Worm (Caenorhabditis elegans): ENCODE measurements around the gene Y67D8A.2.

Gene Y67D8A.2

ce11 chrIV:3196367-3196766 is 25.9 kb upstream of the Y67D8A.2 start:
- TF ChIP-seq fkh-6 (tag; optimal IDR thresholded peaks at IDR 0.05) (no peak), ets-4 (tag; optimal IDR thresholded peaks at IDR 0.05) (no peak)

DNA sequence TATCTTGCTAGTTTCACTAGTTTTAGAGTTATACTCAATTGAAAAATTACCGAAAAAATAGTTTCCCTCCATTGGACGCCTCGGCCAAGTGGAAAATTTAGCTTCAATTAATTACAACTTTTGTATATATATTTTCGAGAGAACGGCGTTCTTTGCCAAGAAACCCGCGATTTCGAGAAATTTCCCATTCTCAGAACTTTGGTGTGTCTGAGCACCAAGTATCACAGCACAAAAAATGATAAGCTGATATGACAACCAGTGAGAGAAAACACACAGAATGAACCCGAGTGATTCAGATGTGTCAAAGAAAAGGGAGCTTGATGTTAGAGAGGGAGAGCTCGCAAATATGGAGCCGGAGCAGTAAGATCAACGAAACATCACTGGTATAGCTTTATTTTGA is 23.2 kb upstream of the Y67D8A.2 start:
- no peak for TF ChIP-seq fax-1 (tag; optimal IDR thresholded peaks at IDR 0.05)
- TF ChIP-seq ceh-45 (GFP tag; IDR thresholded peaks at IDR 0.05) = no peak

ce11 chrIV:3202111-3202510 is 20.1 kb upstream of the Y67D8A.2 start, which contains the start of the genes Y67D8B.3 and Y67D8B.5:
TSS of gene Y67D8B.3 (minus strand) at chrIV:3202211.
TSS of gene Y67D8B.5 (plus strand) at chrIV:3202343.
- TF ChIP-seq pha-4 (tag; optimal IDR thresholded peaks at IDR 0.05) = no peak
- no peak for TF ChIP-seq tbx-2 (tag; optimal IDR thresholded peaks at IDR 0.05)
- TF ChIP-seq ets-4 (tag; optimal IDR thresholded peaks at IDR 0.05) = no peak
- no peak for TF ChIP-seq hlh-30 (tag; optimal IDR thresholded peaks at IDR 0.05; ENCODE audit: insufficient read depth)
- TF ChIP-seq syd-9 (tag; optimal IDR thresholded peaks at IDR 0.05) = no peak
- no peak for TF ChIP-seq ceh-22 (tag; optimal IDR thresholded peaks at IDR 0.05)
- no peak for TF ChIP-seq nhr-11 (tag; optimal IDR thresholded peaks at IDR 0.05)
- TF ChIP-seq ceh-24 (tag; optimal IDR thresholded peaks at IDR 0.05) = no peak
- no peak for TF ChIP-seq sox-2 (GFP tag; IDR thresholded peaks at IDR 0.05)
- no peak for TF ChIP-seq unc-55 (GFP tag; optimal IDR thresholded peaks at IDR 0.05)
- no peak for TF ChIP-seq sox-4 (tag; optimal IDR thresholded peaks at IDR 0.05)
- TF ChIP-seq pha-2 (tag; optimal IDR thresholded peaks at IDR 0.05) = no peak
- TF ChIP-seq ahr-1 (tag; optimal IDR thresholded peaks at IDR 0.05) = no peak

DNA sequence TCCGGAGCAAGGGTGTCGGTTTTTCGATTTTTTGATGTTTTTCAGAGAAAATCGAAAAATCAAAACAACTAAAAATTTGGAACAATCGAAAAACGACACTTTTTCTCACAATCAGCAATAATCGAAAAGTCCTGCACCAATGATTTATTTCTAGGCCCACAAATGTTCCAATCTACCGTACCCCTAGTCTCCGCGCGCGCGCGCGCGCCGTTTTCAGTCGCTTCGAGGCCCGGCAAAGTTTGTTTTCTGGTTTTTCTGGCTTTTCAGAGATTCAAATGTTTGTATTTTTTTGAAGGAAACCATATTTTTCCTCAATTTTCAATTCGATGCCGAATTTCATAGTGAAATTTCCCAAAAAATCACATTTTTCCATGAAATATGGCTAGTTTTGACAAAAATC is 10.3 kb upstream of the Y67D8A.2 start:
- no peak for TF ChIP-seq ceh-48 (tag; optimal IDR thresholded peaks at IDR 0.05)
- TF ChIP-seq rnt-1 (tag; optimal IDR thresholded peaks at IDR 0.05) = no peak
- TF ChIP-seq dmd-4 (tag; optimal IDR thresholded peaks at IDR 0.05; ENCODE audit: borderline replicate concordance) = no peak
- TF ChIP-seq syd-9 (tag; optimal IDR thresholded peaks at IDR 0.05) = no peak
- no peak for TF ChIP-seq hlh-6 (tag; optimal IDR thresholded peaks at IDR 0.05)
- no peak for TF ChIP-seq pax-1 (tag; optimal IDR thresholded peaks at IDR 0.05)
- no peak for TF ChIP-seq K02D7.2 (tag; optimal IDR thresholded peaks at IDR 0.05)
- TF ChIP-seq mec-3 (tag; optimal IDR thresholded peaks at IDR 0.05; ENCODE audit: borderline replicate concordance) = no peak
- no peak for TF ChIP-seq zip-5 (tag; optimal IDR thresholded peaks at IDR 0.05)
- TF ChIP-seq ceh-45 (GFP tag; IDR thresholded peaks at IDR 0.05) = no peak
- TF ChIP-seq sox-4 (tag; optimal IDR thresholded peaks at IDR 0.05) = no peak
- TF ChIP-seq che-1 (tag; optimal IDR thresholded peaks at IDR 0.05) = no peak
- no peak for TF ChIP-seq ttx-3 (tag; optimal IDR thresholded peaks at IDR 0.05)
- TF ChIP-seq ets-4 (tag; optimal IDR thresholded peaks at IDR 0.05) = no peak
- no peak for TF ChIP-seq F13H6.1 (tag; optimal IDR thresholded peaks at IDR 0.05)
- TF ChIP-seq hlh-8 (tag; optimal IDR thresholded peaks at IDR 0.05) = no peak
- no peak for TF ChIP-seq tbx-7 (tag; optimal IDR thresholded peaks at IDR 0.05)
- no peak for TF ChIP-seq K09A11.1 (tag; optimal IDR thresholded peaks at IDR 0.05; ENCODE audit: insufficient read depth)

DNA sequence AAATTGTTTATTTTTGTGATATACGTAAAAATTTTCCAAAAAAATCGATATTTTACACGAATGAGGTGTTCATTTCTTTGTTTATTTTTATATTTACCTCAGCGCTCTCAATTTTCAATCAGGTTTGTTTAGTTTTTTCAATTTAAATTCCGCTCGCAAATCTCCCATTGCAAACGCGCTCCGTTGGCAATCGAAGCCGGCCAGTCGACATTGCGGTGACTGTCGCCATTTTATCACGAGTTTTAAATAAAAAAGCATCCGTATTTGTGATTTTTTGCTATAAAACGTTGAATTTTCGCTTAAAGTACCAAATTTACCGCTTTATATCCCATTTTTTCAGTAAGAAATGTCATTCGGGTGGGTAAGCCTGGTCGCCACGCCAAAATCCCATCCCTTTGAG is 8.8 kb upstream of the Y67D8A.2 start, which contains the start of gene slmp-1:
Gene slmp-1 (plus strand): TSS at position 335 of the 400 bp plus-strand sequence.
- TF ChIP-seq elt-2 (tag; optimal IDR thresholded peaks at IDR 0.05) (peak; percentile 23), unc-86 (tag; optimal IDR thresholded peaks at IDR 0.05) (no peak), pqm-1 (tag; optimal IDR thresholded peaks at IDR 0.05) (no peak), Y22D7AL.16 (tag; optimal IDR thresholded peaks at IDR 0.05) (no peak), F13H6.1 (tag; optimal IDR thresholded peaks at IDR 0.05) (no peak), ceh-19 (GFP tag; optimal IDR thresholded peaks at IDR 0.05) (no peak), ets-4 (tag; optimal IDR thresholded peaks at IDR 0.05) (no peak), rnt-1 (tag; optimal IDR thresholded peaks at IDR 0.05) (peak; percentile 26), ceh-9 (tag; optimal IDR thresholded peaks at IDR 0.05) (no peak), ama-1 (optimal IDR thresholded peaks at IDR 0.05) (no peak), ttx-3 (tag; optimal IDR thresholded peaks at IDR 0.05) (peak; percentile 3), unc-3 (GFP tag; conservative IDR thresholded peaks at IDR 0.05) (no peak), unc-3 (tag; optimal IDR thresholded peaks at IDR 0.05) (no peak), ceh-22 (tag; optimal IDR thresholded peaks at IDR 0.05) (no peak), hlh-30 (tag; optimal IDR thresholded peaks at IDR 0.05; ENCODE audit: insufficient read depth) (peak; percentile 71), ceh-2 (tag; optimal IDR thresholded peaks at IDR 0.05) (no peak), pat-9 (tag; optimal IDR thresholded peaks at IDR 0.05) (no peak), ceh-31 (tag; optimal IDR thresholded peaks at IDR 0.05) (peak; percentile 34), dmd-4 (tag; optimal IDR thresholded peaks at IDR 0.05; ENCODE audit: borderline replicate concordance) (no peak), ceh-34 (tag; optimal IDR thresholded peaks at IDR 0.05) (no peak), hlh-6 (tag; optimal IDR thresholded peaks at IDR 0.05) (no peak), ceh-30 (tag; optimal IDR thresholded peaks at IDR 0.05) (no peak), lin-11 (tag; optimal IDR thresholded peaks at IDR 0.05) (no peak), sox-2 (GFP tag; IDR thresholded peaks at IDR 0.05) (no peak), nfya-1 (tag; optimal IDR thresholded peaks at IDR 0.05) (peak; percentile 44)

Measured in whole organism, late embryonic.